Worm (Caenorhabditis elegans) whole organism, L2 larva: Measurements from ENCODE around the gene cha-1.

Experiments used
- C34F6.9 ChIP-seq: fragments of 150-350 bp; optimal IDR thresholded peaks from 2 replicates; lab custom pipeline; 2014; ENCODE audit warnings: missing biosample characterization, missing genetic modification characterization
- nhr-12 ChIP-seq: fragments of 150-350 bp; optimal IDR thresholded peaks from 2 replicates; lab custom pipeline; 2014; ENCODE audit warnings: missing biosample characterization, missing genetic modification characterization

- TF ChIP-seq C34F6.9 (no peak), nhr-12 (tag; lab: Kevin White, UChicago) (no peak)
Measured at ce11 chrIV:3646338-3647154, 22.0 kb upstream of the cha-1 start.
